Fruit fly (Drosophila melanogaster): ENCODE results near the gene TfIIB.

Gene TfIIB

DNA sequence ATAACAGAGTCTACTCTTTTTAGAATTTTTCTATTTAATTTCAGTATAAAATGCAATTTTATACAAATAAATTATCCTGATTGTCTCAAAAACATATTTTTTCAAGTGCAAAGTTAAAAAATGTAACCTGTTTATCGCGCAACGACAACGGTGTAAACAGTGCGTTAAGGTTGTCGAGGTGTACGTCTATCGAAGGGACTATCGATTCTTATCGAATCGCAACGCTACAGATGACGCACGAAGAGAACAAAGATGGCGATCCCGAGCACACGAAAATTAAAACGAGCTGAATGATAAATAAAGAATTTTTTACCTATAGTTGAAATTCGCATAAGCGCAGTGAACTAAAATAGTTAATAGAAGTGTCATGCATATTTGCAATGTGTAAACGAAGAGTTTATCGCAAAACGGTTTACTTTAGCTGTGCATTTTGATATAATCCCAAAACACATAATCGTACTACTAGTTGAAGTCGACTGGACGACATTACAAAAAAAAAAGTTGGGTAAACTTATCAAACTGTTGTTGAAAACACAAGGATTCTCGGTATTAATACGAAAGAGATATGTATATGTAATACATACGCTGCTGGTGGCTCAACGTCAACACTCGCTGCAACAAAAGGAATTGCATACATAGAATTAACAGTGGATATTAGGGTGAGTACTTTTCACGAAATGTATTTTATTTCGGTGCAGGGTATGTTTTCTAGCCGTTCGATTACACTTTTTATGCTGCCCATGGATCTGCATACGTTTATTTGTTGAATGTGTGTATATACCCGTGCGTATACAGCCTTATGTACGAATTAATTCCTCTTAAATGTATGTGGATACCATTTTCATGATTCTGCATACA lies 43.0 kb upstream of the TfIIB start, which contains the start of gene da (continued):
- peak; percentile 63 for TF ChIP-seq NC2β (GFP tag; optimal IDR thresholded peaks at IDR 0.05)
- no peak for TF ChIP-seq Sox102F (GFP tag; optimal IDR thresholded peaks at IDR 0.05)
- peak; percentile 10 for TF ChIP-seq scrt (GFP tag; optimal IDR thresholded peaks at IDR 0.05)
- peak in 1 of 2 experiments; percentile 12 for TF ChIP-seq tll (GFP tag; optimal IDR thresholded peaks at IDR 0.05)
- TF ChIP-seq CG12659 (GFP tag; optimal IDR thresholded peaks at IDR 0.05) = peak; percentile 91
- peak; percentile 68 for TF ChIP-seq CG17359 (tag; optimal IDR thresholded peaks at IDR 0.05)
- TF ChIP-seq dysf (GFP tag; IDR thresholded peaks at IDR 0.05) = peak; percentile 64; the same call in 2 of the 3 replicates
- TF ChIP-seq Sin3A (optimal IDR thresholded peaks at IDR 0.05) = no peak
- peak; percentile 39 for TF ChIP-seq CG12219 (GFP tag; optimal IDR thresholded peaks at IDR 0.05)
- TF ChIP-seq bsh (GFP tag; optimal IDR thresholded peaks at IDR 0.05) = peak in 1 of 2 experiments; percentile 58
- peak; percentile 60; the same call in 1 of the 3 replicates for TF ChIP-seq CG6791 (GFP tag; IDR thresholded peaks at IDR 0.05; ENCODE audit: partially characterized antibody)
- peak; percentile 17; the same call in 1 of the 2 replicates for TF ChIP-seq ato (GFP tag; IDR thresholded peaks at IDR 0.05; ENCODE audit: partially characterized antibody)
- TF ChIP-seq prd (optimal IDR thresholded peaks at IDR 0.05) = no peak
- TF ChIP-seq prd (GFP tag; IDR thresholded peaks at IDR 0.05) = peak; percentile 74
- TF ChIP-seq CG42726 (GFP tag; IDR thresholded peaks at IDR 0.05; ENCODE audit: partially characterized antibody) = no peak
- TF ChIP-seq CG10209 (GFP tag; optimal IDR thresholded peaks at IDR 0.05) = peak; percentile 52
- TF ChIP-seq D19B (GFP tag; optimal IDR thresholded peaks at IDR 0.05) = peak; percentile 64
- peak; percentile 69 for TF ChIP-seq caup (GFP tag; optimal IDR thresholded peaks at IDR 0.05; ENCODE audit: severe bottlenecking)
- TF ChIP-seq CG30020 (tag; optimal IDR thresholded peaks at IDR 0.05) = peak; percentile 99
- TF ChIP-seq al (GFP tag; IDR thresholded peaks at IDR 0.05) = peak; percentile 45
- TF ChIP-seq CG17912 (GFP tag; optimal IDR thresholded peaks at IDR 0.05) = peak; percentile 32
- peak; percentile 72 for TF ChIP-seq CG11504 (tag; optimal IDR thresholded peaks at IDR 0.05)
- TF ChIP-seq CG14050 (GFP tag; IDR thresholded peaks at IDR 0.05) = no peak
- TF ChIP-seq cg (GFP tag; optimal IDR thresholded peaks at IDR 0.05) = no peak
- TF ChIP-seq Dp (GFP tag; optimal IDR thresholded peaks at IDR 0.05) = peak; percentile 14
- peak; percentile 46 for TF ChIP-seq sd (tag; optimal IDR thresholded peaks at IDR 0.05)
- no peak for TF ChIP-seq nau (GFP tag; optimal IDR thresholded peaks at IDR 0.05)
- no peak for TF ChIP-seq CG8765 (GFP tag; IDR thresholded peaks at IDR 0.05)
- no peak for TF ChIP-seq CG3065 (GFP tag; optimal IDR thresholded peaks at IDR 0.05)
- no peak for TF ChIP-seq CG9215 (GFP tag; IDR thresholded peaks at IDR 0.05)
- peak; percentile 61 for TF ChIP-seq Meics (GFP tag; optimal IDR thresholded peaks at IDR 0.05)
- no peak for TF ChIP-seq ab (GFP tag; optimal IDR thresholded peaks at IDR 0.05)
- TF ChIP-seq CG9876 (GFP tag; optimal IDR thresholded peaks at IDR 0.05) = peak; percentile 19
- peak; percentile 44 for TF ChIP-seq tx (GFP tag; optimal IDR thresholded peaks at IDR 0.05)
- no peak for TF ChIP-seq CG7928 (GFP tag; optimal IDR thresholded peaks at IDR 0.05)
- no peak for TF ChIP-seq ham (GFP tag; IDR thresholded peaks at IDR 0.05)
- TF ChIP-seq NC2α (GFP tag; optimal IDR thresholded peaks at IDR 0.05) = no peak
- TF ChIP-seq CG16779 (GFP tag; IDR thresholded peaks at IDR 0.05) = no peak
- peak; percentile 33; the same call in 1 of the 2 replicates for TF ChIP-seq inv (GFP tag; IDR thresholded peaks at IDR 0.05; ENCODE audit: partially characterized antibody)
- TF ChIP-seq CG13287 (GFP tag; IDR thresholded peaks at IDR 0.05; ENCODE audit: partially characterized antibody) = peak; percentile 64
- no peak for TF ChIP-seq Hand (GFP tag; optimal IDR thresholded peaks at IDR 0.05)
- TF ChIP-seq CG8290 (GFP tag; optimal IDR thresholded peaks at IDR 0.05) = peak; percentile 80
- peak in 1 of 2 experiments; percentile 89 for TF ChIP-seq CG8290 (tag; optimal IDR thresholded peaks at IDR 0.05)
- TF ChIP-seq pho (GFP tag; optimal IDR thresholded peaks at IDR 0.05) = peak; percentile 73
- no peak; the same call in 2 of the 3 replicates for TF ChIP-seq gce (GFP tag; IDR thresholded peaks at IDR 0.05)
- TF ChIP-seq Aef1 (GFP tag; IDR thresholded peaks at IDR 0.05) = peak; percentile 52; the same call in 2 of the 3 replicates
- TF ChIP-seq Hr39 (optimal IDR thresholded peaks at IDR 0.05) = no peak
- peak; percentile 38 for TF ChIP-seq Side (GFP tag; optimal IDR thresholded peaks at IDR 0.05)
- peak; percentile 71 for TF ChIP-seq Sry-δ (GFP tag; optimal IDR thresholded peaks at IDR 0.05)
